Fruit fly (Drosophila melanogaster) whole organism, adult: Measurements from ENCODE around the gene dlp.

Experiments
- CG12768 ChIP-seq: fragments of 200-800 bp; sonication (Bioruptor generic); optimal IDR thresholded peaks from 2 replicates; lab custom pipeline; 2017; ENCODE audit warnings: missing biosample characterization, missing genetic modification characterization, mild to moderate bottlenecking, moderate library complexity, missing genetic modification reagents
- CG14711 ChIP-seq: fragments of 200-800 bp; sonication (Bioruptor generic); optimal IDR thresholded peaks from 2 replicates; lab custom pipeline; 2018; ENCODE audit warnings: missing biosample characterization, mild to moderate bottlenecking, missing genetic modification characterization, moderate library complexity
- CG1620 ChIP-seq: fragments of 200-800 bp; sonication (Bioruptor generic); optimal IDR thresholded peaks from 2 replicates; lab custom pipeline; 2016; ENCODE audit warnings: missing biosample characterization, missing genetic modification characterization
- CG33017 ChIP-seq: fragments of 200-800 bp; sonication (Bioruptor generic); optimal IDR thresholded peaks from 2 replicates; lab custom pipeline; 2018; ENCODE audit warnings: missing biosample characterization, mild to moderate bottlenecking, missing genetic modification characterization, moderate library complexity
- CG5204 ChIP-seq: fragments of 200-800 bp; sonication (Bioruptor generic); optimal IDR thresholded peaks from 2 replicates; lab custom pipeline; 2016; ENCODE audit warnings: missing biosample characterization, missing genetic modification characterization
- CG7045 ChIP-seq: fragments of 200-800 bp; sonication (Bioruptor generic); optimal IDR thresholded peaks from 2 replicates; lab custom pipeline; 2017; ENCODE audit warnings: missing biosample characterization, mild to moderate bottlenecking, missing genetic modification characterization
- Mnt ChIP-seq: fragments of 200-800 bp; sonication (Bioruptor generic); optimal IDR thresholded peaks from 2 replicates; lab custom pipeline; 2016; ENCODE audit warnings: missing biosample characterization, mild to moderate bottlenecking, missing genetic modification characterization
- bab1 ChIP-seq: fragments of 200-800 bp; sonication (Bioruptor generic); optimal IDR thresholded peaks from 3 replicates; lab custom pipeline; 2019; ENCODE audit warnings: missing biosample characterization, mild to moderate bottlenecking, missing genetic modification characterization, moderate library complexity
- ovo ChIP-seq: fragments of 200-800 bp; sonication (Bioruptor generic); optimal IDR thresholded peaks from 2 replicates; lab custom pipeline; 2016; ENCODE audit warnings: missing biosample characterization, missing genetic modification characterization
- tj ChIP-seq: fragments of 200-800 bp; sonication (Bioruptor generic); optimal IDR thresholded peaks from 3 replicates; lab custom pipeline; 2017; ENCODE audit warnings: missing biosample characterization, mild to moderate bottlenecking, missing genetic modification characterization, moderate library complexity

dm6 chr3L:14583803-14584202, 48.6 kb upstream of the dlp start:
- TF ChIP-seq Mnt (GFP tag; lab: Kevin White, UChicago) (no peak), CG14711 (tag; lab: Kevin White, UChicago) (no peak), bab1 (GFP tag; lab: Kevin White, UChicago) (no peak), CG1620 (GFP tag; lab: Kevin White, UChicago) (no peak), ovo (GFP tag; lab: Kevin White, UChicago) (no peak), CG5204 (no peak), CG12768 (GFP tag; lab: Kevin White, UChicago) (no peak), tj (GFP tag; lab: Kevin White, UChicago) (no peak), CG7045 (GFP tag; lab: Kevin White, UChicago) (no peak), CG33017 (tag; lab: Kevin White, UChicago) (no peak)
